Worm (Caenorhabditis elegans) whole organism, midembryonic: ENCODE measurements around the gene csn-4.
A peak's percentile ranks its signal among the peaks of the same experiment; 100 is the strongest.

Source experiments
- T22C8.4 ChIP-seq: fragments of 200-800 bp; sonication (Bioruptor generic); IDR thresholded peaks from 2 replicates; pipeline ENCODE4 v1.3.6; 2022; ENCODE audit warnings: missing genetic modification characterization, missing compliant biosample characterization
- cog-1 ChIP-seq: sonication (generic microtip); optimal IDR thresholded peaks from 2 replicates; lab custom pipeline; 2016; ENCODE audit warnings: missing genetic modification characterization, missing compliant biosample characterization
- tab-1 ChIP-seq: fragments of 200-800 bp; sonication (Bioruptor generic); IDR thresholded peaks from 2 replicates; pipeline ENCODE4 v1.3.6; 2022; ENCODE audit warnings: missing genetic modification characterization, missing compliant biosample characterization
- ztf-29 ChIP-seq: fragments of 200-800 bp; sonication (Bioruptor generic); IDR thresholded peaks from 2 replicates; pipeline ENCODE4 v1.3.6; 2022; ENCODE audit warnings: missing genetic modification reagents, missing genetic modification characterization, missing compliant biosample characterization

DNA sequence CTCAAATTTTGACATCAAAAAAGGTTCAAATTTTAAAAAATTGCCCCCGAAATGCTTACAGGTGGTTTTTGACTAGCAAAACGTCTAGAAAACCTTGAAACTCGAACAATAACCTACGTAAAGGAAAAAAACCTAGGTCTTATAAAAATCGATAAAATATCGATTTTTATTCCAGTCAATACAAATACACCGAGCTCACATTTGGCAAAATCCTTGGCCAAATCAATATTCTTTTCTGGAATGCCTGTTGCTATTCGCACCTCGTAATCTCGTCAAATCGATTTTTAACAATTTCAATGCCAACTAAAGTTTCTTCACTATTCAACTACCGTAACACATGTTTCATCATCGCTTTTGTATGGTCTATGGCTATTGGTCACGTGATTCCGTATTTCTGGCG is 39.8 kb downstream of the csn-4 start:
- no peak for TF ChIP-seq ztf-29 (GFP tag; lab: Robert Waterston, UW)
- TF ChIP-seq T22C8.4 (GFP tag; lab: Robert Waterston, UW), result peak; percentile 43; the same call in 1 of the 2 replicates
- TF ChIP-seq tab-1 (GFP tag; lab: Robert Waterston, UW), result no peak
- no peak for TF ChIP-seq cog-1 (tag; lab: Kevin White, UChicago)
